Fruit fly (Drosophila melanogaster) whole organism, wandering third instar larva: ENCODE results near the gene CG5808.

Experiments used
- Abd-B ChIP-seq: fragments of >200 bp; optimal IDR thresholded peaks from 2 replicates; lab custom pipeline; 2017; ENCODE audit warnings: missing biosample characterization, missing genetic modification characterization
- CG32264 ChIP-seq: fragments of 200-800 bp; sonication (Bioruptor generic); optimal IDR thresholded peaks from 2 replicates; lab custom pipeline; 2016; ENCODE audit warnings: missing biosample characterization, missing genetic modification characterization
- CG9705 ChIP-seq: fragments of 200-800 bp; sonication (Bioruptor generic); optimal IDR thresholded peaks from 2 replicates; lab custom pipeline; 2018; ENCODE audit warnings: missing biosample characterization, mild to moderate bottlenecking, missing genetic modification characterization
- CrebA ChIP-seq: fragments of 200-800 bp; sonication (Bioruptor generic); optimal IDR thresholded peaks from 2 replicates; lab custom pipeline; 2016; ENCODE audit warnings: missing biosample characterization, mild to moderate bottlenecking, missing genetic modification characterization, borderline replicate concordance
- Dfd ChIP-seq: fragments of >200 bp; optimal IDR thresholded peaks from 2 replicates; lab custom pipeline; 2017; ENCODE audit warnings: missing biosample characterization, missing genetic modification characterization
- Dif ChIP-seq: fragments of 200-275, 200-300 bp; sonication (Bioruptor generic); optimal IDR thresholded peaks from 2 replicates; lab custom pipeline; 2018; ENCODE audit warnings: missing biosample characterization, missing genetic modification characterization; ENCODE audit not compliant: partially characterized antibody
- GATAd ChIP-seq: sonication (Bioruptor generic); optimal IDR thresholded peaks from 2 replicates; lab custom pipeline; 2016; ENCODE audit warnings: missing biosample characterization, missing genetic modification characterization
- HLH106 ChIP-seq: fragments of 200-800 bp; optimal IDR thresholded peaks from 3 replicates; lab custom pipeline; 2019; ENCODE audit warnings: missing biosample characterization, mild to moderate bottlenecking, missing genetic modification characterization, moderate library complexity
- Hnf4 ChIP-seq: fragments of 200-800 bp; sonication (Bioruptor generic); optimal IDR thresholded peaks from 2 replicates; lab custom pipeline; 2016; ENCODE audit warnings: missing biosample characterization, mild to moderate bottlenecking, missing genetic modification characterization
- Hr78 ChIP-seq: fragments of >200 bp; optimal IDR thresholded peaks from 2 replicates; lab custom pipeline; 2017; ENCODE audit warnings: missing biosample characterization, missing genetic modification characterization
- Hr83 ChIP-seq: fragments of 200-300 bp; sonication (Bioruptor generic); optimal IDR thresholded peaks from 2 replicates; lab custom pipeline; 2016; ENCODE audit warnings: missing biosample characterization, mild to moderate bottlenecking, missing genetic modification characterization, moderate library complexity; ENCODE audit not compliant: poor library complexity, severe bottlenecking
- Jra ChIP-seq: sonication (Bioruptor generic); optimal IDR thresholded peaks from 2 replicates; lab custom pipeline; 2016; ENCODE audit warnings: missing biosample characterization, missing genetic modification characterization
- Mio ChIP-seq: sonication (Bioruptor generic); optimal IDR thresholded peaks from 2 replicates; lab custom pipeline; 2016; ENCODE audit warnings: missing biosample characterization, missing genetic modification characterization
- Myc ChIP-seq: fragments of >200 bp; optimal IDR thresholded peaks from 2 replicates; lab custom pipeline; 2017
- N ChIP-seq: fragments of >200 bp; optimal IDR thresholded peaks from 2 replicates; lab custom pipeline; 2018; ENCODE audit warnings: missing biosample characterization, missing external identifiers, missing genetic modification characterization
- OdsH ChIP-seq: fragments of 200-800 bp; sonication (Bioruptor generic); optimal IDR thresholded peaks from 2 replicates; lab custom pipeline; 2016; ENCODE audit warnings: missing biosample characterization, mild to moderate bottlenecking, missing genetic modification characterization
- Rel ChIP-seq, 2 experiments: fragments of 200-800 bp; sonication (Bioruptor generic) in 1 of 2; optimal IDR thresholded peaks; 2 replicates in 1 of 2; 3 replicates in 1 of 2; lab custom pipeline; 2016 to 2019; ENCODE audit warnings: mild to moderate bottlenecking in 2 of 2, missing biosample characterization in 2 of 2, missing genetic modification characterization in 2 of 2, moderate library complexity in 1 of 2
- Sp1 ChIP-seq: fragments of 200-800 bp; sonication (Bioruptor generic); optimal IDR thresholded peaks from 3 replicates; lab custom pipeline; 2019; ENCODE audit warnings: missing biosample characterization, mild to moderate bottlenecking, missing genetic modification characterization, moderate library complexity
- Vsx2 ChIP-seq: fragments of 200-300, 225-300 bp; sonication (Bioruptor generic); optimal IDR thresholded peaks from 2 replicates; lab custom pipeline; 2018; ENCODE audit warnings: missing biosample characterization, missing genetic modification characterization; ENCODE audit not compliant: partially characterized antibody
- br ChIP-seq: fragments of 200-800 bp; sonication (Bioruptor generic); optimal IDR thresholded peaks from 2 replicates; lab custom pipeline; 2016; ENCODE audit warnings: missing biosample characterization, missing genetic modification characterization
- brk ChIP-seq: fragments of 200-800 bp; sonication (Bioruptor generic); optimal IDR thresholded peaks from 2 replicates; lab custom pipeline; 2016; ENCODE audit warnings: missing biosample characterization, mild to moderate bottlenecking, missing genetic modification characterization
- dl ChIP-seq, 2 experiments: fragments of 175-275, 200-275 bp in 1 of 2; fragments of 200-275 bp in 1 of 2; sonication (Bioruptor generic); optimal IDR thresholded peaks; lab custom pipeline; 2018; ENCODE audit warnings: mild to moderate bottlenecking in 2 of 2, missing biosample characterization in 2 of 2, missing genetic modification characterization in 2 of 2, moderate library complexity in 2 of 2; ENCODE audit not compliant: partially characterized antibody in 2 of 2, insufficient read depth in 1 of 2
- dmrt93B ChIP-seq: fragments of 200-800 bp; sonication (Bioruptor generic); optimal IDR thresholded peaks from 2 replicates; lab custom pipeline; 2018; ENCODE audit warnings: missing biosample characterization, mild to moderate bottlenecking, missing genetic modification characterization
- dsf ChIP-seq: sonication (Bioruptor generic); optimal IDR thresholded peaks from 2 replicates; lab custom pipeline; 2016; ENCODE audit warnings: missing biosample characterization, missing genetic modification characterization, borderline replicate concordance
- ey ChIP-seq: fragments of 200-800 bp; sonication (Bioruptor generic); optimal IDR thresholded peaks from 2 replicates; lab custom pipeline; 2016; ENCODE audit warnings: missing biosample characterization, missing genetic modification characterization
- foxo ChIP-seq, 2 experiments: fragments of 200-800 bp; sonication (Bioruptor generic); optimal IDR thresholded peaks; 2 replicates in 1 of 2; 3 replicates in 1 of 2; lab custom pipeline; 2016 to 2017; ENCODE audit warnings: missing biosample characterization in 2 of 2, missing genetic modification characterization in 2 of 2
- fru ChIP-seq: fragments of 200-800 bp; sonication (Bioruptor generic); optimal IDR thresholded peaks from 3 replicates; lab custom pipeline; 2016; ENCODE audit warnings: missing biosample characterization, mild to moderate bottlenecking, missing genetic modification characterization
- h ChIP-seq: fragments of 200-800 bp; sonication (Bioruptor generic); optimal IDR thresholded peaks from 3 replicates; lab custom pipeline; 2016; ENCODE audit warnings: missing biosample characterization, mild to moderate bottlenecking, missing genetic modification characterization
- jim ChIP-seq: fragments of 175-275, 200-325 bp; sonication (Bioruptor generic); optimal IDR thresholded peaks from 2 replicates; lab custom pipeline; 2016; ENCODE audit warnings: missing biosample characterization, mild to moderate bottlenecking, missing genetic modification characterization
- lola ChIP-seq: fragments of >200 bp; optimal IDR thresholded peaks from 2 replicates; lab custom pipeline; 2017; ENCODE audit warnings: missing biosample characterization, missing genetic modification characterization
- pan ChIP-seq: fragments of >200 bp; optimal IDR thresholded peaks from 2 replicates; lab custom pipeline; 2017
- psq ChIP-seq: fragments of 200-800 bp; sonication (Bioruptor generic); optimal IDR thresholded peaks from 3 replicates; lab custom pipeline; 2017; ENCODE audit warnings: missing biosample characterization, mild to moderate bottlenecking, missing genetic modification characterization, moderate library complexity
- rgr ChIP-seq: fragments of 200-800 bp; sonication (Bioruptor generic); optimal IDR thresholded peaks from 3 replicates; lab custom pipeline; 2016; ENCODE audit warnings: missing biosample characterization, mild to moderate bottlenecking, missing genetic modification characterization
- sage ChIP-seq: fragments of 200-800 bp; sonication (Bioruptor generic); optimal IDR thresholded peaks from 2 replicates; lab custom pipeline; 2016; ENCODE audit warnings: missing biosample characterization, mild to moderate bottlenecking, missing genetic modification characterization
- sv ChIP-seq: fragments of 200-800 bp; sonication (Bioruptor generic); optimal IDR thresholded peaks from 3 replicates; lab custom pipeline; 2016; ENCODE audit warnings: missing biosample characterization, missing genetic modification characterization
- tai ChIP-seq: sonication (Bioruptor generic); optimal IDR thresholded peaks from 2 replicates; lab custom pipeline; 2016; ENCODE audit warnings: missing biosample characterization, missing genetic modification characterization
- usp ChIP-seq: fragments of >200 bp; optimal IDR thresholded peaks from 2 replicates; lab custom pipeline; 2017; ENCODE audit warnings: missing biosample characterization, missing genetic modification characterization
- woc ChIP-seq: sonication (Bioruptor generic); optimal IDR thresholded peaks from 2 replicates; lab custom pipeline; 2016; ENCODE audit warnings: missing biosample characterization, mild to moderate bottlenecking, missing genetic modification characterization

Gene CG5808

dm6 chr3R:24768538-24769401, 48.0 kb downstream of the CG5808 start, which contains the start of gene CG13631:
CG13631 (plus strand) TSS chr3R:24769351.
- no peak for TF ChIP-seq lola (GFP tag; lab: Kevin White, UChicago)
- peak; percentile 76 for TF ChIP-seq Mio (GFP tag; lab: Kevin White, UChicago)
- TF ChIP-seq Abd-B (GFP tag; lab: Kevin White, UChicago), result no peak
- TF ChIP-seq ey, result peak; percentile 98
- peak; percentile 96 for TF ChIP-seq dmrt93B (GFP tag; lab: Kevin White, UChicago)
- no peak for TF ChIP-seq usp (GFP tag; lab: Kevin White, UChicago)
- TF ChIP-seq woc (GFP tag; lab: Kevin White, UChicago), result peak; percentile 90
- peak; percentile 97 for TF ChIP-seq br
- peak; percentile 87 for TF ChIP-seq brk (GFP tag; lab: Kevin White, UChicago)
- TF ChIP-seq tai, result peak; percentile 91
- peak; percentile 92 for TF ChIP-seq Sp1 (GFP tag; lab: Kevin White, UChicago)
- TF ChIP-seq Dfd, result peak; percentile 52
- peak; percentile 53 for TF ChIP-seq Dif (GFP tag; lab: Kevin White, UChicago)
- TF ChIP-seq fru (GFP tag; lab: Kevin White, UChicago), result peak; percentile 98
- TF ChIP-seq rgr (GFP tag; lab: Kevin White, UChicago), result peak; percentile 97
- no peak for TF ChIP-seq pan (lab: Kevin White, UChicago)
- peak; percentile 49 for TF ChIP-seq CrebA
- no peak for TF ChIP-seq jim (GFP tag; lab: Kevin White, UChicago)
- peak; percentile 73 for TF ChIP-seq GATAd (GFP tag; lab: Kevin White, UChicago)
- TF ChIP-seq sage (GFP tag; lab: Kevin White, UChicago), result peak; percentile 77
- TF ChIP-seq Myc (lab: Kevin White, UChicago), result no peak
- TF ChIP-seq Rel (GFP tag; optimal IDR thresholded peaks at IDR 0.05; lab: Kevin White, UChicago), result peak; percentile 56
- peak; percentile 59 for TF ChIP-seq Rel (tag; optimal IDR thresholded peaks at IDR 0.05; lab: Kevin White, UChicago)
- peak; percentile 92 for TF ChIP-seq Jra (GFP tag; lab: Kevin White, UChicago)
- peak; percentile 97 for TF ChIP-seq OdsH (GFP tag; lab: Kevin White, UChicago)
- TF ChIP-seq h (GFP tag; lab: Kevin White, UChicago), result peak; percentile 97
- peak; percentile 65 to 98 for TF ChIP-seq foxo (GFP tag; optimal IDR thresholded peaks at IDR 0.05; lab: Kevin White, UChicago)
- peak; percentile 97 for TF ChIP-seq HLH106 (tag; lab: Kevin White, UChicago)
- no peak for TF ChIP-seq Vsx2 (GFP tag; lab: Kevin White, UChicago)
- peak; percentile 87 for TF ChIP-seq CG9705
- no peak for TF ChIP-seq Hr78 (GFP tag; lab: Kevin White, UChicago)
- TF ChIP-seq dsf, result peak; percentile 75
- TF ChIP-seq dl (GFP tag; optimal IDR thresholded peaks at IDR 0.05; lab: Kevin White, UChicago; ENCODE audit: insufficient read depth in 1 of 2, partially characterized antibody in 2 of 2), result peak; percentile 30 to 81
- peak; percentile 94 for TF ChIP-seq Hnf4 (GFP tag; lab: Kevin White, UChicago)
- TF ChIP-seq CG32264 (GFP tag; lab: Kevin White, UChicago), result peak; percentile 86
- peak; percentile 76 for TF ChIP-seq Hr83 (GFP tag; lab: Kevin White, UChicago)
- peak; percentile 92 for TF ChIP-seq sv (GFP tag; lab: Kevin White, UChicago)
- TF ChIP-seq psq, result peak; percentile 93
- no peak for TF ChIP-seq N

- TF ChIP-seq dl (GFP tag; optimal IDR thresholded peaks at IDR 0.05; lab: Kevin White, UChicago; ENCODE audit: insufficient read depth in 1 of 2, partially characterized antibody in 2 of 2), result peak; percentile 61 to 66
- no peak for TF ChIP-seq fru (GFP tag; lab: Kevin White, UChicago)
- peak; percentile 64 for TF ChIP-seq Dif (GFP tag; lab: Kevin White, UChicago)
- no peak for TF ChIP-seq GATAd (GFP tag; lab: Kevin White, UChicago)
- TF ChIP-seq usp (GFP tag; lab: Kevin White, UChicago), result no peak
- TF ChIP-seq sage (GFP tag; lab: Kevin White, UChicago), result no peak
- TF ChIP-seq psq, result no peak
- TF ChIP-seq OdsH (GFP tag; lab: Kevin White, UChicago), result no peak
Observed at dm6 chr3R:24767667-24768340, 49.0 kb downstream of the CG5808 start.
